Fruit fly (Drosophila melanogaster): ENCODE results near the gene TfIIA-S.

DNA sequence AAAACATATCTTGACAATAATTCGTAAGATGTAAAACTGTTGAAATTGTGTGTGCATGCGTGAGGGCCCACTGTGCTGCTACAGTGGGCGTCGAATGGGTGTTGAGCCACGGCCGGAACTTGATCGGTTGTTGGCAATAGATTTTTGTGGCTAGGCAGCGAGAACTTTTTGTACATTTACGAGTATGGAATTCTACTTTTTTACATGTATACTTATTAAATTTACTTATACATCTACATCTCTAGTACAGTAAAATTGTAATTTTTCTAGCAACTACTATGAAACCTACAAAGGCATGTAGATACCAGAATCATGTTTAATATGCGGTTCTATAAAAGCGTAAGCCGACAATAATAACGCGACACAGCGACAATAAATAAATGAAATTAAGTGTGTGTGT, 41.3 kb downstream of the TfIIA-S start:
- TF ChIP-seq CTCF (optimal IDR thresholded peaks at IDR 0.05) (no peak), CG8478 (optimal IDR thresholded peaks at IDR 0.05) (no peak)

Data from S2 (cell line).